Worm (Caenorhabditis elegans): Measurements from ENCODE around the gene ddx-35.

Gene ddx-35

ce11 chrIII:1519906-1520305 lies 34.3 kb downstream of the ddx-35 start:
- TF ChIP-seq unc-62 (GFP tag; optimal IDR thresholded peaks at IDR 0.05) (no peak), elt-2 (tag; optimal IDR thresholded peaks at IDR 0.05) (peak; percentile 2)

ce11 chrIII:1517893-1518292 lies 36.4 kb downstream of the ddx-35 start, which contains the start of gene tmem-120:
tmem-120 (minus strand) TSS chrIII:1517993.
- TF ChIP-seq nhr-67 (tag; optimal IDR thresholded peaks at IDR 0.05) (no peak), egl-5 (tag; optimal IDR thresholded peaks at IDR 0.05) (no peak)

ce11 chrIII:1508764-1509281 lies 45.4 kb downstream of the ddx-35 start:
- TF ChIP-seq egl-27 (tag; optimal IDR thresholded peaks at IDR 0.05) (no peak), nhr-43 (tag; optimal IDR thresholded peaks at IDR 0.05; ENCODE audit: poor library complexity, severe bottlenecking) (peak; percentile 7), nhr-67 (tag; optimal IDR thresholded peaks at IDR 0.05) (no peak)

ce11 chrIII:1508244-1508643 lies 46.0 kb downstream of the ddx-35 start:
- TF ChIP-seq zag-1 (tag; optimal IDR thresholded peaks at IDR 0.05) (no peak), aly-2 (tag; optimal IDR thresholded peaks at IDR 0.05) (no peak), snpc-4 (tag; optimal IDR thresholded peaks at IDR 0.05) (no peak), nhr-11 (tag; optimal IDR thresholded peaks at IDR 0.05) (no peak), ceh-82 (tag; optimal IDR thresholded peaks at IDR 0.05) (no peak), ztf-4 (tag; optimal IDR thresholded peaks at IDR 0.05) (no peak), lin-15B (tag; optimal IDR thresholded peaks at IDR 0.05) (no peak), tbx-2 (tag; optimal IDR thresholded peaks at IDR 0.05) (no peak), ztf-11 (tag; optimal IDR thresholded peaks at IDR 0.05) (no peak), nhr-76 (tag; optimal IDR thresholded peaks at IDR 0.05) (no peak), skn-1 (tag; optimal IDR thresholded peaks at IDR 0.05) (no peak), nhr-43 (tag; optimal IDR thresholded peaks at IDR 0.05; ENCODE audit: poor library complexity, severe bottlenecking) (no peak), fos-1 (tag; optimal IDR thresholded peaks at IDR 0.05) (no peak), elt-2 (tag; optimal IDR thresholded peaks at IDR 0.05) (no peak), nhr-25 (tag; optimal IDR thresholded peaks at IDR 0.05) (no peak), nhr-67 (tag; optimal IDR thresholded peaks at IDR 0.05) (no peak), jun-1 (tag; optimal IDR thresholded peaks at IDR 0.05) (no peak), daf-12 (tag; optimal IDR thresholded peaks at IDR 0.05) (no peak), nhr-237 (tag; optimal IDR thresholded peaks at IDR 0.05) (no peak), egl-27 (tag; optimal IDR thresholded peaks at IDR 0.05) (no peak)

ce11 chrIII:1495863-1496445 lies 58.3 kb downstream of the ddx-35 start, which contains the start of the genes ave-1 and M01G5.1:
ave-1 (minus strand) TSS chrIII:1495975.
M01G5.1 (plus strand) TSS chrIII:1496401.
- TF ChIP-seq pqm-1 (tag; optimal IDR thresholded peaks at IDR 0.05) (no peak), nhr-23 (tag; optimal IDR thresholded peaks at IDR 0.05) (peak; percentile 18), nfya-1 (tag; optimal IDR thresholded peaks at IDR 0.05; ENCODE audit: insufficient read depth) (peak; percentile 49), nhr-237 (tag; optimal IDR thresholded peaks at IDR 0.05) (no peak), nhr-67 (tag; optimal IDR thresholded peaks at IDR 0.05) (no peak), ztf-11 (tag; optimal IDR thresholded peaks at IDR 0.05) (no peak), ceh-82 (tag; optimal IDR thresholded peaks at IDR 0.05) (no peak), lsy-12 (tag; optimal IDR thresholded peaks at IDR 0.05) (no peak), lin-15B (tag; optimal IDR thresholded peaks at IDR 0.05) (peak; percentile 75), lin-39 (tag; optimal IDR thresholded peaks at IDR 0.05) (no peak), pha-4 (tag; optimal IDR thresholded peaks at IDR 0.05) (peak; percentile 56), daf-12 (tag; optimal IDR thresholded peaks at IDR 0.05) (no peak), nhr-77 (tag; optimal IDR thresholded peaks at IDR 0.05) (no peak), nhr-43 (tag; optimal IDR thresholded peaks at IDR 0.05; ENCODE audit: poor library complexity, severe bottlenecking) (no peak), elt-1 (tag; optimal IDR thresholded peaks at IDR 0.05) (no peak), sea-2 (GFP tag; optimal IDR thresholded peaks at IDR 0.05) (no peak), elt-2 (tag; optimal IDR thresholded peaks at IDR 0.05) (no peak), nhr-76 (tag; optimal IDR thresholded peaks at IDR 0.05) (no peak), R02D3.7 (tag; optimal IDR thresholded peaks at IDR 0.05) (no peak), hmg-11 (tag; optimal IDR thresholded peaks at IDR 0.05) (peak; percentile 69)

Data from whole organism, L3 larva.